Worm (Caenorhabditis elegans) whole organism, late embryonic: Measurements from ENCODE around the gene K04B12.2.
A peak's percentile ranks its signal among the peaks of the same experiment; 100 is the strongest.

ENCODE experiments used
- F13H6.1 ChIP-seq: sonication (generic microtip); optimal IDR thresholded peaks from 2 replicates; lab custom pipeline; 2016; ENCODE audit warnings: missing genetic modification characterization, missing compliant biosample characterization
- K02D7.2 ChIP-seq: sonication (generic microtip); optimal IDR thresholded peaks from 2 replicates; lab custom pipeline; 2017; ENCODE audit warnings: mild to moderate bottlenecking, missing genetic modification characterization, missing compliant biosample characterization
- K09A11.1 ChIP-seq: sonication (generic microtip); optimal IDR thresholded peaks from 2 replicates; lab custom pipeline; 2017; ENCODE audit warnings: antibody characterized with exemption, mild to moderate bottlenecking, missing genetic modification characterization, missing compliant biosample characterization; ENCODE audit not compliant: insufficient read depth
- T23F11.4 ChIP-seq: fragments of 200-800 bp; sonication (Bioruptor generic); optimal IDR thresholded peaks from 2 replicates; lab custom pipeline; 2018; ENCODE audit warnings: mild to moderate bottlenecking, missing genetic modification characterization, missing compliant biosample characterization
- ahr-1 ChIP-seq: sonication (generic microtip); optimal IDR thresholded peaks from 2 replicates; lab custom pipeline; 2016; ENCODE audit warnings: missing genetic modification characterization, missing compliant biosample characterization
- ama-1 ChIP-seq: fragments of 150-350 bp; optimal IDR thresholded peaks from 2 replicates; lab custom pipeline; 2014
- ceh-14 ChIP-seq: sonication (generic microtip); optimal IDR thresholded peaks from 2 replicates; lab custom pipeline; 2016; ENCODE audit warnings: missing genotype, missing genetic modification characterization, missing compliant biosample characterization
- ceh-18 ChIP-seq: sonication (generic microtip); optimal IDR thresholded peaks from 2 replicates; lab custom pipeline; 2016; ENCODE audit warnings: missing genetic modification characterization, missing compliant biosample characterization
- ceh-19 ChIP-seq: fragments of 200-800 bp; sonication (Bioruptor generic); optimal IDR thresholded peaks from 2 replicates; lab custom pipeline; 2018; ENCODE audit warnings: mild to moderate bottlenecking, missing genetic modification characterization, missing compliant biosample characterization
- ceh-2 ChIP-seq: sonication (generic microtip); optimal IDR thresholded peaks from 2 replicates; lab custom pipeline; 2016; ENCODE audit warnings: missing genotype, missing genetic modification characterization, missing compliant biosample characterization
- ceh-22 ChIP-seq: sonication (generic microtip); optimal IDR thresholded peaks from 2 replicates; lab custom pipeline; 2017; ENCODE audit warnings: missing biosample characterization, missing genetic modification characterization
- ceh-30 ChIP-seq: fragments of 150-350 bp; optimal IDR thresholded peaks from 2 replicates; lab custom pipeline; 2014; ENCODE audit warnings: missing biosample characterization, missing genetic modification characterization
- ceh-31 ChIP-seq: sonication (generic microtip); optimal IDR thresholded peaks from 2 replicates; lab custom pipeline; 2016; ENCODE audit warnings: missing genetic modification characterization, missing compliant biosample characterization
- ceh-34 ChIP-seq: sonication (generic microtip); optimal IDR thresholded peaks from 2 replicates; lab custom pipeline; 2016; ENCODE audit warnings: mild to moderate bottlenecking, missing genetic modification characterization, missing compliant biosample characterization
- ceh-45 ChIP-seq: fragments of 200-800 bp; sonication (Bioruptor generic); IDR thresholded peaks from 2 replicates; pipeline ENCODE4 v1.3.6; 2022; ENCODE audit warnings: missing genetic modification reagents, missing genetic modification characterization, missing compliant biosample characterization
- ceh-48 ChIP-seq: sonication (generic microtip); optimal IDR thresholded peaks from 2 replicates; lab custom pipeline; 2016; ENCODE audit warnings: missing genetic modification characterization, inconsistent platforms, missing compliant biosample characterization
- ceh-9 ChIP-seq: sonication (generic microtip); optimal IDR thresholded peaks from 2 replicates; lab custom pipeline; 2016; ENCODE audit warnings: mild to moderate bottlenecking, missing genetic modification characterization, inconsistent platforms, missing compliant biosample characterization
- dve-1 ChIP-seq: sonication (generic microtip); optimal IDR thresholded peaks from 2 replicates; lab custom pipeline; 2017; ENCODE audit warnings: antibody characterized with exemption, mild to moderate bottlenecking, missing genetic modification characterization, missing compliant biosample characterization
- elt-2 ChIP-seq: sonication (generic microtip); optimal IDR thresholded peaks from 2 replicates; lab custom pipeline; 2016; ENCODE audit warnings: missing genetic modification reagents, missing genetic modification characterization, missing compliant biosample characterization
- elt-4 ChIP-seq: sonication (generic microtip); optimal IDR thresholded peaks from 2 replicates; lab custom pipeline; 2016; ENCODE audit warnings: missing genetic modification characterization, missing compliant biosample characterization
- ets-4 ChIP-seq: sonication (generic microtip); optimal IDR thresholded peaks from 2 replicates; lab custom pipeline; 2016; ENCODE audit warnings: missing genetic modification characterization, missing compliant biosample characterization
- eyg-1 ChIP-seq: sonication (generic microtip); optimal IDR thresholded peaks from 2 replicates; lab custom pipeline; 2016; ENCODE audit warnings: missing genotype, missing genetic modification characterization, missing compliant biosample characterization
- fkh-6 ChIP-seq: sonication (generic microtip); optimal IDR thresholded peaks from 2 replicates; lab custom pipeline; 2016; ENCODE audit warnings: missing genetic modification characterization, missing compliant biosample characterization
- hlh-13 ChIP-seq: fragments of 200-800 bp; sonication (Bioruptor generic); optimal IDR thresholded peaks from 2 replicates; lab custom pipeline; 2018; ENCODE audit warnings: mild to moderate bottlenecking, missing genetic modification characterization, missing compliant biosample characterization
- hlh-30 ChIP-seq: sonication (generic microtip); optimal IDR thresholded peaks from 2 replicates; lab custom pipeline; 2017; ENCODE audit warnings: antibody characterized with exemption, missing genetic modification characterization, missing compliant biosample characterization; ENCODE audit not compliant: insufficient read depth
- hlh-6 ChIP-seq: sonication (generic microtip); optimal IDR thresholded peaks from 2 replicates; lab custom pipeline; 2016; ENCODE audit warnings: missing genotype, missing genetic modification characterization, missing compliant biosample characterization
- madf-2 ChIP-seq: sonication (generic microtip); optimal IDR thresholded peaks from 2 replicates; lab custom pipeline; 2017; ENCODE audit warnings: missing genetic modification characterization, missing compliant biosample characterization
- nfya-1 ChIP-seq: sonication (generic microtip); optimal IDR thresholded peaks from 2 replicates; lab custom pipeline; 2017; ENCODE audit warnings: missing genetic modification characterization, mild to moderate bottlenecking, missing compliant biosample characterization, antibody characterized with exemption, moderate library complexity
- pag-3 ChIP-seq: sonication (generic microtip); optimal IDR thresholded peaks from 2 replicates; lab custom pipeline; 2016; ENCODE audit warnings: missing compliant biosample characterization, missing genetic modification characterization, borderline replicate concordance
- pat-9 ChIP-seq: fragments of 200-800 bp; sonication (Bioruptor generic); optimal IDR thresholded peaks from 2 replicates; lab custom pipeline; 2018; ENCODE audit warnings: mild to moderate bottlenecking, missing genetic modification characterization, moderate library complexity, missing compliant biosample characterization
- pax-1 ChIP-seq: fragments of 150-350 bp; optimal IDR thresholded peaks from 2 replicates; lab custom pipeline; 2014; ENCODE audit warnings: missing biosample characterization, missing genetic modification characterization
- pha-2 ChIP-seq: sonication (generic microtip); optimal IDR thresholded peaks from 2 replicates; lab custom pipeline; 2017; ENCODE audit warnings: mild to moderate bottlenecking, missing genetic modification characterization, missing compliant biosample characterization
- pqm-1 ChIP-seq: sonication (generic microtip); optimal IDR thresholded peaks from 2 replicates; lab custom pipeline; 2016; ENCODE audit warnings: missing genetic modification characterization, missing compliant biosample characterization
- pros-1 ChIP-seq: fragments of 150-350 bp; optimal IDR thresholded peaks from 2 replicates; lab custom pipeline; 2014; ENCODE audit warnings: missing biosample characterization, missing genetic modification reagents, missing genetic modification characterization
- ref-2 ChIP-seq: sonication (generic microtip); optimal IDR thresholded peaks from 2 replicates; lab custom pipeline; 2016; ENCODE audit warnings: missing genetic modification characterization, missing compliant biosample characterization
- rnt-1 ChIP-seq: sonication (generic microtip); optimal IDR thresholded peaks from 2 replicates; lab custom pipeline; 2016; ENCODE audit warnings: missing genetic modification characterization, missing compliant biosample characterization
- sox-2 ChIP-seq: fragments of 200-800 bp; sonication (Bioruptor generic); IDR thresholded peaks from 2 replicates; pipeline ENCODE4 v1.3.6; 2022; ENCODE audit warnings: missing genetic modification reagents, missing genetic modification characterization, missing compliant biosample characterization
- tbx-2 ChIP-seq: sonication (generic microtip); optimal IDR thresholded peaks from 2 replicates; lab custom pipeline; 2016; ENCODE audit warnings: missing genetic modification characterization, missing compliant biosample characterization
- tbx-7 ChIP-seq: sonication (generic microtip); optimal IDR thresholded peaks from 2 replicates; lab custom pipeline; 2016; ENCODE audit warnings: missing genotype, missing genetic modification characterization, missing compliant biosample characterization
- ttx-3 ChIP-seq: sonication (generic microtip); optimal IDR thresholded peaks from 2 replicates; lab custom pipeline; 2016; ENCODE audit warnings: missing genetic modification reagents, missing genetic modification characterization, missing compliant biosample characterization
- unc-42 ChIP-seq: sonication (generic microtip); optimal IDR thresholded peaks from 2 replicates; lab custom pipeline; 2016; ENCODE audit warnings: missing genotype, missing genetic modification characterization, missing compliant biosample characterization
- unc-55 ChIP-seq: sonication (generic microtip); optimal IDR thresholded peaks from 2 replicates; lab custom pipeline; 2017; ENCODE audit warnings: missing biosample characterization, missing genetic modification reagents, missing genetic modification characterization
- unc-86 ChIP-seq: sonication (generic microtip); optimal IDR thresholded peaks from 2 replicates; lab custom pipeline; 2016; ENCODE audit warnings: missing genetic modification characterization, missing compliant biosample characterization
- ztf-16 ChIP-seq: sonication (generic microtip); optimal IDR thresholded peaks from 2 replicates; lab custom pipeline; 2017; ENCODE audit warnings: missing genetic modification characterization, missing compliant biosample characterization

Gene K04B12.2

ce11 chrII:14399595-14399994 is 38.2 kb downstream of the K04B12.2 start:
- TF ChIP-seq tbx-2: peak; percentile 47
- no peak for TF ChIP-seq madf-2 (tag; lab: Kevin White, UChicago)
- TF ChIP-seq ceh-31 (tag; lab: Kevin White, UChicago): peak; percentile 71
- peak; percentile 33 for TF ChIP-seq elt-2 (tag; lab: Kevin White, UChicago)
- TF ChIP-seq unc-86 (tag; lab: Kevin White, UChicago): no peak
- TF ChIP-seq fkh-6: no peak
- peak; percentile 95 for TF ChIP-seq unc-42
- TF ChIP-seq tbx-7: no peak
- TF ChIP-seq ceh-34 (tag; lab: Kevin White, UChicago): peak; percentile 52
- TF ChIP-seq ceh-14 (tag; lab: Kevin White, UChicago): peak; percentile 5
- no peak for TF ChIP-seq ets-4
- TF ChIP-seq pha-2: peak; percentile 2
- no peak for TF ChIP-seq eyg-1 (tag; lab: Kevin White, UChicago)
- peak; percentile 60 for TF ChIP-seq pax-1
- TF ChIP-seq ttx-3 (tag; lab: Kevin White, UChicago): peak; percentile 25
- TF ChIP-seq pqm-1: no peak
- TF ChIP-seq ceh-9 (tag; lab: Kevin White, UChicago): no peak
- TF ChIP-seq ama-1 (lab: Kevin White, UChicago): no peak
- TF ChIP-seq pat-9 (tag; lab: Kevin White, UChicago): no peak
- no peak for TF ChIP-seq ref-2 (tag; lab: Kevin White, UChicago)
- peak; percentile 11 for TF ChIP-seq rnt-1
- TF ChIP-seq ztf-16 (tag; lab: Kevin White, UChicago): no peak
- no peak for TF ChIP-seq hlh-6 (tag; lab: Kevin White, UChicago)
- TF ChIP-seq ceh-30 (tag; lab: Kevin White, UChicago): peak; percentile 89
- peak; percentile 48 for TF ChIP-seq dve-1
- no peak for TF ChIP-seq pag-3 (tag; lab: Kevin White, UChicago)
- TF ChIP-seq unc-55 (GFP tag; lab: Kevin White, UChicago): no peak
- TF ChIP-seq hlh-30 (tag; lab: Kevin White, UChicago): peak; percentile 97
- peak; percentile 45 for TF ChIP-seq ceh-2 (tag; lab: Kevin White, UChicago)
- no peak for TF ChIP-seq ceh-45 (GFP tag; lab: Robert Waterston, UW)
- peak; percentile 78 for TF ChIP-seq nfya-1 (tag; lab: Kevin White, UChicago)
- peak; percentile 39 for TF ChIP-seq ceh-48 (tag; lab: Kevin White, UChicago)
- TF ChIP-seq hlh-13 (GFP tag; lab: Kevin White, UChicago): no peak
- TF ChIP-seq ahr-1: no peak

ce11 chrII:14393766-14394165 is 44.0 kb downstream of the K04B12.2 start:
- TF ChIP-seq F13H6.1 (tag; lab: Kevin White, UChicago) (no peak), ceh-18 (tag; lab: Kevin White, UChicago) (no peak), ceh-48 (tag; lab: Kevin White, UChicago) (no peak), ceh-22 (tag; lab: Kevin White, UChicago) (no peak), hlh-6 (tag; lab: Kevin White, UChicago) (no peak), T23F11.4 (no peak), K02D7.2 (tag; lab: Kevin White, UChicago) (no peak), elt-4 (no peak), pros-1 (tag; lab: Kevin White, UChicago) (no peak), ceh-19 (GFP tag; lab: Kevin White, UChicago) (no peak), eyg-1 (tag; lab: Kevin White, UChicago) (no peak), sox-2 (GFP tag; lab: Robert Waterston, UW) (no peak), K09A11.1 (tag; lab: Kevin White, UChicago) (no peak)
- TF ChIP-seq, all 69 proteins: peak for 0
